Fruit fly (Drosophila melanogaster) whole organism, prepupa: ENCODE data around the gene FASN2.
A peak's percentile ranks its signal among the peaks of the same experiment; 100 is the strongest.

Experiments used
- Blimp-1 ChIP-seq: fragments of 200-800 bp; sonication (Bioruptor generic); optimal IDR thresholded peaks from 3 replicates; lab custom pipeline; 2017; ENCODE audit warnings: missing biosample characterization, missing genetic modification characterization, mild to moderate bottlenecking, moderate library complexity, missing genetic modification reagents
- CG10669 ChIP-seq: fragments of 200-800 bp; sonication (Bioruptor generic); optimal IDR thresholded peaks from 3 replicates; lab custom pipeline; 2018; ENCODE audit warnings: missing biosample characterization, mild to moderate bottlenecking, missing genetic modification characterization, moderate library complexity
- CG11762 ChIP-seq: fragments of 200-800 bp; sonication (Bioruptor generic); optimal IDR thresholded peaks from 3 replicates; lab custom pipeline; 2016; ENCODE audit warnings: missing biosample characterization, missing genetic modification characterization; ENCODE audit not compliant: insufficient read depth
- CG15336 ChIP-seq: fragments of 200-800 bp; sonication (Bioruptor generic); IDR thresholded peaks from 2 replicates; pipeline ENCODE4 v1.3.6; 2022; ENCODE audit warnings: missing biosample characterization, missing genetic modification characterization
- CG16779 ChIP-seq: fragments of 200-800 bp; sonication (Bioruptor generic); optimal IDR thresholded peaks from 3 replicates; lab custom pipeline; 2017; ENCODE audit warnings: missing biosample characterization, mild to moderate bottlenecking, missing genetic modification characterization
- CG31627 ChIP-seq: fragments of 200-800 bp; sonication (Bioruptor generic); optimal IDR thresholded peaks from 3 replicates; lab custom pipeline; 2016; ENCODE audit warnings: missing biosample characterization, missing genetic modification characterization
- CG34406 ChIP-seq: fragments of 200-800 bp; sonication (Bioruptor generic); optimal IDR thresholded peaks from 3 replicates; lab custom pipeline; 2016; ENCODE audit warnings: missing biosample characterization, missing genetic modification characterization
- CG3919 ChIP-seq: fragments of 200-800 bp; sonication (Bioruptor generic); optimal IDR thresholded peaks from 3 replicates; lab custom pipeline; 2016; ENCODE audit warnings: missing biosample characterization, missing genetic modification characterization
- CG4318 ChIP-seq: fragments of 200-800 bp; sonication (Bioruptor generic); optimal IDR thresholded peaks from 3 replicates; lab custom pipeline; 2017; ENCODE audit warnings: missing biosample characterization, mild to moderate bottlenecking, missing genetic modification characterization
- CG6808 ChIP-seq: fragments of 200-800 bp; sonication (Bioruptor generic); optimal IDR thresholded peaks from 3 replicates; lab custom pipeline; 2017; ENCODE audit warnings: missing biosample characterization, missing genetic modification characterization, mild to moderate bottlenecking, moderate library complexity, missing genetic modification reagents
- CG8119 ChIP-seq: fragments of 200-800 bp; sonication (Bioruptor generic); IDR thresholded peaks from 3 replicates; pipeline ENCODE4 v1.3.6; 2022; ENCODE audit warnings: missing biosample characterization, missing genetic modification characterization
- CG9139 ChIP-seq: fragments of 200-800 bp; sonication (Bioruptor generic); optimal IDR thresholded peaks from 3 replicates; lab custom pipeline; 2017; ENCODE audit warnings: missing biosample characterization, mild to moderate bottlenecking, missing genetic modification characterization
- Eip75B ChIP-seq: fragments of 200-800 bp; sonication (Bioruptor generic); optimal IDR thresholded peaks from 3 replicates; lab custom pipeline; 2016; ENCODE audit warnings: missing biosample characterization, missing genetic modification characterization
- Eip78C ChIP-seq: fragments of 200-800 bp; sonication (Bioruptor generic); peaks from one replicate; lab custom pipeline; 2016; ENCODE audit warnings: missing biosample characterization, missing genetic modification characterization
- Eip93F ChIP-seq: fragments of 200-800 bp; sonication (Bioruptor generic); optimal IDR thresholded peaks from 2 replicates; lab custom pipeline; 2016; ENCODE audit warnings: missing biosample characterization, mild to moderate bottlenecking, missing genetic modification characterization
- Ets21C ChIP-seq: fragments of 200-800 bp; sonication (Bioruptor generic); optimal IDR thresholded peaks from 3 replicates; lab custom pipeline; 2016; ENCODE audit warnings: missing biosample characterization, missing genetic modification characterization
- Gug ChIP-seq: fragments of 200-800 bp; sonication (Bioruptor generic); IDR thresholded peaks from 2 replicates; pipeline ENCODE4 v1.3.6; 2022; ENCODE audit warnings: missing biosample characterization, missing genetic modification characterization
- Hr38 ChIP-seq: sonication (Bioruptor generic); optimal IDR thresholded peaks from 2 replicates; lab custom pipeline; 2016; ENCODE audit warnings: missing biosample characterization, missing genetic modification characterization
- Hr39 ChIP-seq: fragments of 200-800 bp; sonication (Bioruptor generic); optimal IDR thresholded peaks from 2 replicates; lab custom pipeline; 2016; ENCODE audit warnings: missing biosample characterization, missing genetic modification characterization
- Hr4 ChIP-seq: fragments of 200-800 bp; sonication (Bioruptor generic); optimal IDR thresholded peaks from 3 replicates; lab custom pipeline; 2016; ENCODE audit warnings: missing biosample characterization, missing genetic modification characterization
- Lpt ChIP-seq: fragments of 200-800 bp; sonication (Bioruptor generic); optimal IDR thresholded peaks from 3 replicates; lab custom pipeline; 2016; ENCODE audit warnings: missing biosample characterization, missing genetic modification characterization
- Met ChIP-seq: fragments of 200-800 bp; sonication (Bioruptor generic); optimal IDR thresholded peaks from 3 replicates; lab custom pipeline; 2016; ENCODE audit warnings: missing biosample characterization, missing genetic modification characterization
- acj6 ChIP-seq: fragments of 200-800 bp; sonication (Bioruptor generic); optimal IDR thresholded peaks from 3 replicates; lab custom pipeline; 2016; ENCODE audit warnings: missing biosample characterization, missing genetic modification characterization
- cyc ChIP-seq: fragments of 200-800 bp; sonication (Bioruptor generic); optimal IDR thresholded peaks from 3 replicates; lab custom pipeline; 2016; ENCODE audit warnings: missing biosample characterization, missing genetic modification characterization
- dac ChIP-seq: fragments of 200-800 bp; sonication (Bioruptor generic); optimal IDR thresholded peaks from 2 replicates; lab custom pipeline; 2017; ENCODE audit warnings: missing biosample characterization, mild to moderate bottlenecking, missing genetic modification characterization
- eg ChIP-seq: fragments of 200-800 bp; sonication (Bioruptor generic); IDR thresholded peaks from 3 replicates; pipeline ENCODE4 v1.3.6; 2022; ENCODE audit warnings: missing biosample characterization, missing genetic modification characterization
- esn ChIP-seq: fragments of 200-800 bp; sonication (Bioruptor generic); optimal IDR thresholded peaks from 2 replicates; lab custom pipeline; 2016; ENCODE audit warnings: missing biosample characterization, mild to moderate bottlenecking, missing genetic modification characterization, moderate library complexity
- fd59A ChIP-seq: fragments of 200-800 bp; sonication (Bioruptor generic); optimal IDR thresholded peaks from 2 replicates; lab custom pipeline; 2017; ENCODE audit warnings: missing biosample characterization, mild to moderate bottlenecking, missing genetic modification characterization, missing genetic modification reagents
- fd85E ChIP-seq: fragments of 200-800 bp; sonication (Bioruptor generic); optimal IDR thresholded peaks from 3 replicates; lab custom pipeline; 2016; ENCODE audit warnings: missing biosample characterization, missing genetic modification characterization
- fkh ChIP-seq: fragments of 200-800 bp; sonication (Bioruptor generic); optimal IDR thresholded peaks from 3 replicates; lab custom pipeline; 2017; ENCODE audit warnings: missing biosample characterization, mild to moderate bottlenecking, missing genetic modification characterization, moderate library complexity
- lz ChIP-seq: fragments of 200-800 bp; sonication (Bioruptor generic); optimal IDR thresholded peaks from 3 replicates; lab custom pipeline; 2016; ENCODE audit warnings: missing biosample characterization, missing genetic modification characterization
- net ChIP-seq: fragments of 200-800 bp; sonication (Bioruptor generic); optimal IDR thresholded peaks from 3 replicates; lab custom pipeline; 2016; ENCODE audit warnings: missing biosample characterization, missing genetic modification characterization
- salr ChIP-seq, 2 experiments: fragments of 200-800 bp; sonication (Bioruptor generic); optimal IDR thresholded peaks; 3 replicates each; lab custom pipeline; 2016 to 2018; ENCODE audit warnings: missing biosample characterization in 2 of 2, missing genetic modification characterization in 2 of 2, mild to moderate bottlenecking in 1 of 2
- spab ChIP-seq: fragments of 200-800 bp; sonication (Bioruptor generic); optimal IDR thresholded peaks from 2 replicates; lab custom pipeline; 2017; ENCODE audit warnings: missing biosample characterization, mild to moderate bottlenecking, missing genetic modification characterization, missing genetic modification reagents
- ss ChIP-seq, 2 experiments: fragments of 200-800 bp; sonication (Bioruptor generic); optimal IDR thresholded peaks; 2 replicates in 1 of 2; 3 replicates in 1 of 2; lab custom pipeline; 2017 to 2018; ENCODE audit warnings: mild to moderate bottlenecking in 2 of 2, missing biosample characterization in 2 of 2, missing genetic modification characterization in 2 of 2, moderate library complexity in 1 of 2
- topi ChIP-seq: fragments of 200-800 bp; sonication (Bioruptor generic); optimal IDR thresholded peaks from 3 replicates; lab custom pipeline; 2016; ENCODE audit warnings: missing biosample characterization, missing genetic modification characterization

FASN2 gene

dm6 chr2L:3086290-3086876 lies 42.6 kb downstream of the FASN2 start (continued):
- TF ChIP-seq Hr39 (GFP tag; lab: Kevin White, UChicago) (peak; percentile 34), Eip75B (GFP tag; lab: Kevin White, UChicago) (peak; percentile 41), Hr4 (GFP tag; lab: Kevin White, UChicago) (peak; percentile 80), CG15336 (GFP tag; lab: Robert Waterston, UW) (peak; percentile 86), lz (GFP tag; lab: Kevin White, UChicago) (peak; percentile 41), Gug (GFP tag; lab: Robert Waterston, UW) (peak; percentile 59), salr (GFP tag; optimal IDR thresholded peaks at IDR 0.05; lab: Kevin White, UChicago) (peak in 1 of 2 experiments; percentile 55), dac (GFP tag; lab: Kevin White, UChicago) (peak; percentile 47), Hr38 (no peak), Met (GFP tag; lab: Kevin White, UChicago) (peak; percentile 16), CG11762 (no peak), Lpt (GFP tag; lab: Kevin White, UChicago) (peak; percentile 54), acj6 (GFP tag; lab: Kevin White, UChicago) (peak; percentile 42), CG31627 (GFP tag; lab: Kevin White, UChicago) (peak; percentile 30), Ets21C (GFP tag; lab: Kevin White, UChicago) (peak; percentile 4), CG8119 (GFP tag; lab: Robert Waterston, UW) (peak; percentile 84), CG9139 (GFP tag; lab: Kevin White, UChicago) (no peak), Blimp-1 (no peak), CG6808 (peak; percentile 13), CG10669 (GFP tag; lab: Kevin White, UChicago) (peak; percentile 8), net (GFP tag; lab: Kevin White, UChicago) (peak; percentile 57), Eip93F (GFP tag; lab: Kevin White, UChicago) (no peak), fkh (GFP tag; lab: Kevin White, UChicago) (peak; percentile 3), topi (GFP tag; lab: Kevin White, UChicago) (peak; percentile 45), CG3919 (GFP tag; lab: Kevin White, UChicago) (peak; percentile 58), spab (GFP tag; lab: Kevin White, UChicago) (no peak), CG4318 (peak; percentile 14), fd59A (GFP tag; lab: Kevin White, UChicago) (no peak), esn (GFP tag; lab: Kevin White, UChicago) (peak; percentile 50), CG34406 (GFP tag; lab: Kevin White, UChicago) (peak; percentile 17)

- TF ChIP-seq cyc (GFP tag; lab: Kevin White, UChicago) (no peak), CG6808 (no peak), fd85E (GFP tag; lab: Kevin White, UChicago) (no peak), ss (GFP tag; optimal IDR thresholded peaks at IDR 0.05; lab: Kevin White, UChicago) (no peak), Gug (GFP tag; lab: Robert Waterston, UW) (no peak), Blimp-1 (no peak), lz (GFP tag; lab: Kevin White, UChicago) (no peak), CG9139 (GFP tag; lab: Kevin White, UChicago) (no peak), salr (GFP tag; optimal IDR thresholded peaks at IDR 0.05; lab: Kevin White, UChicago) (no peak), esn (GFP tag; lab: Kevin White, UChicago) (no peak)
These were observed 44.6 kb downstream of the FASN2 start for dm6 chr2L:3088238-3088874.

- TF ChIP-seq eg (GFP tag; lab: Robert Waterston, UW) (peak; percentile 27; the same call in 1 of the 3 replicates), Eip78C (peak; percentile 59), CG16779 (no peak), CG15336 (GFP tag; lab: Robert Waterston, UW) (no peak), CG8119 (GFP tag; lab: Robert Waterston, UW) (peak; percentile 26; the same call in 1 of the 3 replicates)
These were observed 46.5 kb downstream of the FASN2 start for dm6 chr2L:3090245-3090644.
